Worm (Caenorhabditis elegans) whole organism, L4/young adult: ENCODE data around the gene gbb-1.

ENCODE experiments used
- dao-5 ChIP-seq: sonication (generic microtip); optimal IDR thresholded peaks from 2 replicates; lab custom pipeline; 2016; ENCODE audit warnings: missing genotype, missing genetic modification characterization, moderate library complexity, missing compliant biosample characterization
- him-1 ChIP-seq: sonication (generic microtip); optimal IDR thresholded peaks from 2 replicates; lab custom pipeline; 2016; ENCODE audit warnings: missing genotype, missing genetic modification reagents, missing genetic modification characterization, missing compliant biosample characterization

ce11 chrX:2966252-2966651 is 8.5 kb downstream of the gbb-1 start:
- TF ChIP-seq him-1 (tag; lab: Kevin White, UChicago) (no peak), dao-5 (no peak)
